Worm (Caenorhabditis elegans) whole organism, L4/young adult: Measurements from ENCODE around the gene F13E6.2.

ENCODE experiments used
- dao-5 ChIP-seq: sonication (generic microtip); optimal IDR thresholded peaks from 2 replicates; lab custom pipeline; 2016; ENCODE audit warnings: missing genotype, missing genetic modification characterization, moderate library complexity, missing compliant biosample characterization
- him-1 ChIP-seq: sonication (generic microtip); optimal IDR thresholded peaks from 2 replicates; lab custom pipeline; 2016; ENCODE audit warnings: missing genotype, missing genetic modification reagents, missing genetic modification characterization, missing compliant biosample characterization

DNA sequence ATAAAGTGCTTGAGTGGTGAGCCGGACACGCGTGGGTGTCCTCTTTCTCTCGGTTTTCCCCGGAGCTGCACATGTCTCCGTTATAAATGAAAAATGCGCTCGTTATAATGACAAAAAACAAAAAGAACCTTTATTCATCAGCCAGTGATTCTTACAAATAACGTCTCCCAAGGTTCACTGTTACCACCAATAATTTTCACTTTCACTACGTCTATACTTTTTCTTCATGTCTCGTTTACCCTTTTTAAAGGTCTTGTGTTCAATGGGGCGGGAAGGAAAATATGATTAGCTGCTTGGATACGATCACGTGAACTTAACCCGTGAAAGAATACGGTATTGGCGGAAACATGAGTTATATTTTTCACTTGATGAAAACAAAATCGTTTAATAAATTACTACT, 14.2 kb upstream of the F13E6.2 start:
- TF ChIP-seq dao-5 (tag; lab: Kevin White, UChicago) (no peak), him-1 (tag; lab: Kevin White, UChicago) (no peak)
